Worm (Caenorhabditis elegans): ENCODE measurements around the gene rnf-121.

Gene rnf-121

DNA sequence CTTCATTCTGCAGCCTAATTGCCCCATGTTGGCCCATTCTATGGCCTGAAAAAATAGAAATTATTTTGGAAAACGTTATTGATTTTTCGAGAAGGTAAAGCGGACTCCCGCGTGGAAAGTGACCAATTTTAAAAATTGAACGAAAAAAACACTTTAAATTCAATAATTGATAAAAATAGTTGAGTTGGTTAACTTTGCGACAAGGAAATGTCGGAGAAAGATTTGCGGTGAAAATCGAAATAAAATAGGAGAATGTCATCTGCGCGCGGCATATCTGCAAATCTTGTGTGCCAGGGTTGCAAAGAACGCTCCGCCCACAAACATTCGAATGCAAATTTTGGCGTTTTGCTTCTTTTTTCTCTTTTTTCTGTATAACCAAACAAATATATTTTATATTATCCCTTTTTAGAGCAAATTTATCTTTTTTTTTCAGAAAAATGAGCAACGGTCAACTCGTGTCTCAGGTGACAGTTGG is at the start of gene rnf-121, which contains the start of gene C16C10.4 (continued):
- TF ChIP-seq unc-86 (tag; optimal IDR thresholded peaks at IDR 0.05), result peak; percentile 93
- TF ChIP-seq ahr-1 (tag; optimal IDR thresholded peaks at IDR 0.05), result peak; percentile 89
- TF ChIP-seq unc-3 (GFP tag; conservative IDR thresholded peaks at IDR 0.05), result peak; percentile 85
- peak; percentile 91 for TF ChIP-seq unc-3 (tag; optimal IDR thresholded peaks at IDR 0.05)
- no peak for TF ChIP-seq unc-55 (GFP tag; optimal IDR thresholded peaks at IDR 0.05)
- TF ChIP-seq ref-2 (tag; optimal IDR thresholded peaks at IDR 0.05), result peak; percentile 94
- peak; percentile 88 for TF ChIP-seq che-1 (tag; optimal IDR thresholded peaks at IDR 0.05)
- TF ChIP-seq mec-3 (tag; optimal IDR thresholded peaks at IDR 0.05; ENCODE audit: borderline replicate concordance), result no peak
- peak; percentile 85 for TF ChIP-seq zip-5 (tag; optimal IDR thresholded peaks at IDR 0.05)
- TF ChIP-seq hlh-15 (tag; optimal IDR thresholded peaks at IDR 0.05), result peak; percentile 94
- TF ChIP-seq hlh-6 (tag; optimal IDR thresholded peaks at IDR 0.05), result peak; percentile 85
- TF ChIP-seq nhr-11 (tag; optimal IDR thresholded peaks at IDR 0.05), result no peak
- TF ChIP-seq nfya-1 (tag; optimal IDR thresholded peaks at IDR 0.05), result peak; percentile 92
- TF ChIP-seq npax-4 (tag; optimal IDR thresholded peaks at IDR 0.05), result peak; percentile 82
- peak; percentile 88 for TF ChIP-seq ztf-16 (tag; optimal IDR thresholded peaks at IDR 0.05)
- peak; percentile 88 for TF ChIP-seq gmeb-2 (tag; optimal IDR thresholded peaks at IDR 0.05)
- TF ChIP-seq C38D4.7 (GFP tag; optimal IDR thresholded peaks at IDR 0.05), result peak; percentile 90

DNA sequence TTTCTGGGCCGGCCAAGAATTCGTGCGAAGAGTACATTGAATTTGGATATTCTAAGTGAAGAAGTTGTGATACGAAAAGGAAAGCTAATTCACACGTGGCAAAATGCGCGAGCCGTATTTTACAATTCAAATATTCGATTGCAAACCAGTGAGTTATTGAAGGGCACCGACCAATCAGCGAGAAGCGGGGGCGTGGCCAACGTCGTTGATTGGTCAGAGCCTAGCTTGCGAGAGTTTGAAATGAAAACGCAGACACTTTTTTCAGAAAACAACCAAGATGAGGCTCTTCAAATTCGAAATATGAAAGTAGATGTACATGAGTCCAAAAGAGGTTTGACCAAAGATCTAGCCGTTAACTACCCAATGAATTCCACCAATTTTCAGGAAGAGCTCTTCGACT is 39.9 kb upstream of the rnf-121 start:
- TF ChIP-seq C08G9.2 (tag; optimal IDR thresholded peaks at IDR 0.05), result no peak
- TF ChIP-seq nfya-1 (tag; optimal IDR thresholded peaks at IDR 0.05), result peak; percentile 97

DNA sequence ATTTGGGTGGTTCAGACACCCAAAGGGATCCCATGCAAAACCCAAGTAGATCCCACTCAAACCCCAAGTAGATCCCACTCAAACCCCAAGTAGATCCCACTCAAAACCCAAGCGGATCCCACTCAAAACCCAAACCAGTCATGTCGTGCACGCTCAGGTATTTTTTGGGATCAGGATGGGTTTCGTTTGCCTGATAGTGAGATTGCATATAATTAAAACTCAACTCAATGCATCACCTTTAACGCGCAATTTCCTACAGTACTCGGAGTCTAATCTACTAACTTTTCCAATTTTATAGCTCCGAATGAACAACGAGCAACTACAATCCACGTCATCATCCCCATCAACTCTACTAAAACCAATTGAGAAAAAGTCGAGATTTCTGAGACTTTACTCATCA is 38.4 kb upstream of the rnf-121 start, which contains the start of gene phlp-2:
Gene phlp-2 (plus strand): TSS at position 301 of the 400 bp plus-strand sequence.
- TF ChIP-seq ceh-31 (tag; optimal IDR thresholded peaks at IDR 0.05) (no peak), lin-11 (tag; optimal IDR thresholded peaks at IDR 0.05) (no peak), ceh-19 (GFP tag; optimal IDR thresholded peaks at IDR 0.05) (no peak), pros-1 (tag; optimal IDR thresholded peaks at IDR 0.05) (no peak), pag-3 (tag; optimal IDR thresholded peaks at IDR 0.05; ENCODE audit: borderline replicate concordance) (no peak), ref-2 (tag; optimal IDR thresholded peaks at IDR 0.05) (no peak), tbx-7 (tag; optimal IDR thresholded peaks at IDR 0.05) (no peak), pat-9 (tag; optimal IDR thresholded peaks at IDR 0.05) (no peak), ceh-48 (tag; optimal IDR thresholded peaks at IDR 0.05) (no peak), pax-1 (tag; optimal IDR thresholded peaks at IDR 0.05) (no peak), tbx-2 (tag; optimal IDR thresholded peaks at IDR 0.05) (no peak), unc-86 (tag; optimal IDR thresholded peaks at IDR 0.05) (no peak), hlh-15 (tag; optimal IDR thresholded peaks at IDR 0.05) (no peak), sdc-2 (tag; optimal IDR thresholded peaks at IDR 0.05) (no peak), ceh-14 (tag; optimal IDR thresholded peaks at IDR 0.05) (no peak)

DNA sequence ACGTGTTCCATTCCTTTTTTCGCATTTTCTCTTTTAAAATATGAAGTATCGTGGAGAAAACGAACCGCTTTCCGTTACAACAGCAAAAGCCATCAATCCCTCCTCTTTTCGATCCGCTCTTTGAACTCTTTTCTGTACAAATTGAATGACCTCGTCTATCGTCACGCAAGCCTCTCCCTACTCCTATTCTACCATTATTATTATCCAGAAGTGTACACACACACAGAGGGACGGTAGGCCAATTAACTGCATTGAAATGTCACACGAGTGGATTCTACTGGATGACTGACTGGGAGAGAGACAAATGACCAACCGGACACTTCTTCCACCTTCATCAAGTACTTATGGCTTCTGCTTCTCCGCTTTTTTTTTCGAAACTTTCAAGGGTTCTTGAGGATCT is 37.5 kb upstream of the rnf-121 start:
- TF ChIP-seq ceh-31 (tag; optimal IDR thresholded peaks at IDR 0.05) (peak; percentile 45), gmeb-2 (tag; optimal IDR thresholded peaks at IDR 0.05) (no peak)

DNA sequence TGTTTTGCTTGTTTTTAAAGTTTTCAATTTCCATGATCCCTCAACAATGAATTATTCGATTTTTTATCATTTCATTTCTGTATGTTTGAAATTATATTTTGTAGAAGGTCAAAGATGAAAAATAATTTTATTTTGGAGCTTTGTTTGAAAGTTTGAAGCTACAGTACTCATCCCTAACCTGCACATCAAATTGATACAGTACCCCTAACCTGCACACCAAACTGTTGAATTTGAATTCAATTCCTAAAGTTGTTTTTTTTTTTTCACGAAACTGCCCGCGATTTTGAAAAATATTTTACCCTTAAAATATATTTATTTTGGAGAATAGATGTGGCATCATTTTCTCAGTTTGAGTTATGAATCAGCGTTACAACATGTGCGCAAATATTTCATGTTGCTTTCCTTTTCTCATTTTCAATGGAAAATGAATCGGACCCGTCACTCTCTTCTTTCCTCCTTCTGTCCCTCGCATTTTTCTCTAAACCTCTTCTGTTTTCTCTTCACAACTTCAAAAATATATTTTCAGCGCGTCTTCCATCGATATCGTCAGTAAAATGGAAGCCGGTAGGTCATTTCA is 35.1 kb upstream of the rnf-121 start, which contains the start of gene R74.8:
Gene R74.8 (plus strand): TSS at position 527 of the 577 bp plus-strand sequence.
- no peak for TF ChIP-seq gmeb-2 (tag; optimal IDR thresholded peaks at IDR 0.05)
- TF ChIP-seq ref-2 (tag; optimal IDR thresholded peaks at IDR 0.05), result no peak

DNA sequence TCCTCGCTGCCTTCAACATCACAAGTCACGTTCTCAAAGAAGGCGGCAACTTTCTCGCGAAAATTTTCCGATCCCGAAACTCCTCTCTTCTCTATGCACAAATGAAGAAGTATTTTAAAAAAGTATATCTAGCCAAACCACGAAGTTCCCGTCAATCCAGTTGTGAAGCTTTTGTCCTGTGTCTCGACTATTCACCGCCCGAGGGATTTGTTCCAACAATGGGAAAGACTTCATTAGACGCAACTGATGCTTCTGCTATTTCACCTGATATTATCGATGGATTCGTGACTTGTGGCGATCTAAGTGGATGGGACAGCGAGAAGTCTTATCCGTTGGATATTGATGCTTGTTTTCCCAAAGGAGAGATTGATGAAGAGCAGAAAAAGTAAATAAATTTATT is 34.2 kb upstream of the rnf-121 start:
- no peak for TF ChIP-seq pax-1 (tag; optimal IDR thresholded peaks at IDR 0.05)
- no peak for TF ChIP-seq ceh-22 (tag; optimal IDR thresholded peaks at IDR 0.05)
- TF ChIP-seq madf-2 (tag; optimal IDR thresholded peaks at IDR 0.05), result no peak
- no peak for TF ChIP-seq sox-4 (tag; optimal IDR thresholded peaks at IDR 0.05)
- no peak for TF ChIP-seq ztf-16 (tag; optimal IDR thresholded peaks at IDR 0.05)
- no peak for TF ChIP-seq ceh-2 (tag; optimal IDR thresholded peaks at IDR 0.05)
- no peak for TF ChIP-seq syd-9 (tag; optimal IDR thresholded peaks at IDR 0.05)
- TF ChIP-seq pat-9 (tag; optimal IDR thresholded peaks at IDR 0.05), result no peak
- no peak for TF ChIP-seq npax-4 (tag; optimal IDR thresholded peaks at IDR 0.05)
- TF ChIP-seq K02D7.2 (tag; optimal IDR thresholded peaks at IDR 0.05), result no peak
- TF ChIP-seq ceh-31 (tag; optimal IDR thresholded peaks at IDR 0.05), result no peak
- no peak for TF ChIP-seq ceh-18 (tag; optimal IDR thresholded peaks at IDR 0.05)
